Fruit fly (Drosophila melanogaster) whole organism, pupa: Measurements from ENCODE around the gene Sdic3.
"Not testable (repeated sequence)": the region's sequence is repeated elsewhere in the genome, so short reads cannot be mapped to it uniquely, and the experiment has no call there.

ENCODE experiments used
- CG10348 ChIP-seq: fragments of 200-800 bp; sonication (Bioruptor generic); IDR thresholded peaks from 2 replicates; pipeline ENCODE4 v1.3.6; 2022; ENCODE audit warnings: missing biosample characterization, missing genetic modification characterization
- CG12605 ChIP-seq: fragments of 200-800 bp; sonication (Bioruptor generic); IDR thresholded peaks from 2 replicates; pipeline ENCODE4 v1.3.6; 2022; ENCODE audit warnings: missing biosample characterization, missing genetic modification characterization
- CG13204 ChIP-seq: fragments of 200-800 bp; sonication (Bioruptor generic); optimal IDR thresholded peaks from 2 replicates; lab custom pipeline; 2018; ENCODE audit warnings: missing biosample characterization, mild to moderate bottlenecking, missing genetic modification characterization, moderate library complexity
- CG14655 ChIP-seq: fragments of 200-800 bp; sonication (Bioruptor generic); optimal IDR thresholded peaks from 3 replicates; lab custom pipeline; 2017; ENCODE audit warnings: mild to moderate bottlenecking, missing biosample characterization, missing genetic modification reagents, missing genetic modification characterization
- CG15710 ChIP-seq: fragments of 200-800 bp; sonication (Bioruptor generic); optimal IDR thresholded peaks from 2 replicates; lab custom pipeline; 2018; ENCODE audit warnings: missing biosample characterization, mild to moderate bottlenecking, missing genetic modification characterization, moderate library complexity
- CG17806 ChIP-seq: fragments of 200-800 bp; sonication (Bioruptor generic); optimal IDR thresholded peaks from 2 replicates; lab custom pipeline; 2018; ENCODE audit warnings: missing biosample characterization, mild to moderate bottlenecking, missing genetic modification characterization, moderate library complexity
- CG32121 ChIP-seq: fragments of 200-800 bp; sonication (Bioruptor generic); IDR thresholded peaks from 2 replicates; pipeline ENCODE4 v1.3.6; 2022; ENCODE audit warnings: missing biosample characterization, missing genetic modification characterization
- CG34367 ChIP-seq: fragments of 200-800 bp; sonication (Bioruptor generic); optimal IDR thresholded peaks from 2 replicates; lab custom pipeline; 2018; ENCODE audit warnings: missing biosample characterization, mild to moderate bottlenecking, missing genetic modification characterization
- CG4496 ChIP-seq: fragments of 200-800 bp; sonication (Bioruptor generic); IDR thresholded peaks from 3 replicates; pipeline ENCODE4 v1.3.6; 2022; ENCODE audit warnings: missing biosample characterization, missing genetic modification characterization
- CG8159 ChIP-seq: fragments of 200-800 bp; sonication (Bioruptor generic); optimal IDR thresholded peaks from 3 replicates; lab custom pipeline; 2018; ENCODE audit warnings: missing biosample characterization, mild to moderate bottlenecking, missing genetic modification characterization, moderate library complexity
- CG8301 ChIP-seq: fragments of 200-800 bp; sonication (Bioruptor generic); optimal IDR thresholded peaks from 2 replicates; lab custom pipeline; 2018; ENCODE audit warnings: missing biosample characterization, mild to moderate bottlenecking, missing genetic modification characterization
- CG9948 ChIP-seq: fragments of 200-800 bp; sonication (Bioruptor generic); optimal IDR thresholded peaks from 2 replicates; lab custom pipeline; 2018; ENCODE audit warnings: missing biosample characterization, mild to moderate bottlenecking, missing genetic modification characterization, moderate library complexity
- D1 ChIP-seq: fragments of 200-800 bp; sonication (Bioruptor generic); optimal IDR thresholded peaks from 2 replicates; lab custom pipeline; 2018; ENCODE audit warnings: missing biosample characterization, mild to moderate bottlenecking, missing genetic modification characterization, moderate library complexity
- EcR ChIP-seq: fragments of 200-800 bp; sonication (Bioruptor generic); optimal IDR thresholded peaks from 3 replicates; lab custom pipeline; 2019; ENCODE audit warnings: missing biosample characterization, missing genetic modification characterization, mild to moderate bottlenecking, moderate library complexity, missing genetic modification reagents
- Ets98B ChIP-seq: fragments of 200-800 bp; sonication (Bioruptor generic); IDR thresholded peaks from 2 replicates; pipeline ENCODE4 v1.3.6; 2022; ENCODE audit warnings: missing biosample characterization, missing genetic modification characterization
- Pif1A ChIP-seq: fragments of 200-800 bp; sonication (Bioruptor generic); optimal IDR thresholded peaks from 3 replicates; lab custom pipeline; 2016; ENCODE audit warnings: missing biosample characterization, missing genetic modification characterization
- Pif1B ChIP-seq: fragments of 200-800 bp; sonication (Bioruptor generic); optimal IDR thresholded peaks from 3 replicates; lab custom pipeline; 2016; ENCODE audit warnings: missing biosample characterization, missing genetic modification characterization
- Snoo ChIP-seq: fragments of 200-800 bp; sonication (Bioruptor generic); optimal IDR thresholded peaks from 3 replicates; lab custom pipeline; 2017; ENCODE audit warnings: missing biosample characterization, mild to moderate bottlenecking, missing genetic modification characterization, inconsistent platforms
- fd96Ca ChIP-seq: fragments of 200-800 bp; sonication (Bioruptor generic); IDR thresholded peaks from 3 replicates; pipeline ENCODE4 v1.3.6; 2022; ENCODE audit warnings: missing biosample characterization, missing genetic modification characterization
- gl ChIP-seq: fragments of 200-800 bp; sonication (Bioruptor generic); optimal IDR thresholded peaks from 2 replicates; lab custom pipeline; 2018; ENCODE audit warnings: missing biosample characterization, mild to moderate bottlenecking, missing genetic modification characterization
- rn ChIP-seq: fragments of 200-800 bp; sonication (Bioruptor generic); IDR thresholded peaks from 2 replicates; pipeline ENCODE4 v1.3.6; 2022; ENCODE audit warnings: missing biosample characterization, missing genetic modification characterization

Gene Sdic3

dm6 chrX:20158491-20158890 is 35.5 kb downstream of the Sdic3 start:
- no peak for TF ChIP-seq CG4496 (GFP tag; lab: Robert Waterston, UW)
- no peak for TF ChIP-seq CG8159 (tag; lab: Kevin White, UChicago)

- TF ChIP-seq Pif1A: no peak
- TF ChIP-seq CG8301 (tag; lab: Kevin White, UChicago): no peak
- no peak for TF ChIP-seq fd96Ca (GFP tag; lab: Robert Waterston, UW)
- no peak for TF ChIP-seq CG34367
- no peak for TF ChIP-seq CG12605 (GFP tag; lab: Robert Waterston, UW)
- no peak for TF ChIP-seq Snoo
- TF ChIP-seq CG4496 (GFP tag; lab: Robert Waterston, UW): no peak
- no peak for TF ChIP-seq gl (tag; lab: Kevin White, UChicago)
- TF ChIP-seq Pif1B: no peak
- no peak for TF ChIP-seq CG14655 (GFP tag; lab: Kevin White, UChicago)
- TF ChIP-seq CG9948 (tag; lab: Kevin White, UChicago): no peak
- TF ChIP-seq CG10348 (GFP tag; lab: Robert Waterston, UW): no peak
- no peak for TF ChIP-seq CG8159 (tag; lab: Kevin White, UChicago)
- TF ChIP-seq CG17806 (tag; lab: Kevin White, UChicago): no peak
- no peak for TF ChIP-seq CG32121
- TF ChIP-seq D1 (tag; lab: Kevin White, UChicago): no peak
- TF ChIP-seq CG15710: no peak
- TF ChIP-seq EcR: no peak
- no peak for TF ChIP-seq Ets98B (GFP tag; lab: Robert Waterston, UW)
These were observed 38.1 kb downstream of the Sdic3 start for dm6 chrX:20155947-20156346.

- peak; percentile 63 for TF ChIP-seq CG8159 (tag; lab: Kevin White, UChicago)
- no peak for TF ChIP-seq CG34367
- no peak for TF ChIP-seq CG12605 (GFP tag; lab: Robert Waterston, UW)
- no peak for TF ChIP-seq CG4496 (GFP tag; lab: Robert Waterston, UW)
- peak; percentile 56 for TF ChIP-seq CG15710
- TF ChIP-seq D1 (tag; lab: Kevin White, UChicago): no peak
- TF ChIP-seq CG17806 (tag; lab: Kevin White, UChicago): peak; percentile 47
- peak; percentile 25 for TF ChIP-seq Pif1A
- TF ChIP-seq CG32121: no peak
- TF ChIP-seq Ets98B (GFP tag; lab: Robert Waterston, UW): no peak
- TF ChIP-seq CG14655 (GFP tag; lab: Kevin White, UChicago): peak; percentile 28
- no peak for TF ChIP-seq EcR
- no peak for TF ChIP-seq gl (tag; lab: Kevin White, UChicago)
- no peak for TF ChIP-seq CG10348 (GFP tag; lab: Robert Waterston, UW)
- no peak for TF ChIP-seq Pif1B
- peak; percentile 52 for TF ChIP-seq CG9948 (tag; lab: Kevin White, UChicago)
- TF ChIP-seq CG13204 (GFP tag; lab: Kevin White, UChicago): no peak
- TF ChIP-seq Snoo: no peak
- no peak for TF ChIP-seq rn (GFP tag; lab: Robert Waterston, UW)
- no peak for TF ChIP-seq CG8301 (tag; lab: Kevin White, UChicago)
- TF ChIP-seq fd96Ca (GFP tag; lab: Robert Waterston, UW): no peak
These were observed 46.3 kb downstream of the Sdic3 start, which contains the start of gene aspr for dm6 chrX:20147693-20148174. TSS of gene aspr (plus strand) at chrX:20148124.

- TF ChIP-seq CG13204 (GFP tag; lab: Kevin White, UChicago); Pif1B; D1 (tag; lab: Kevin White, UChicago): not testable (repeated sequence)
- TF ChIP-seq, all 21 proteins: peak for 0; not testable (repeated sequence) for 21
These were observed 50.9 kb downstream of the Sdic3 start, which contains the start of gene Or19a for dm6 chrX:20143088-20143487. TSS of gene Or19a (minus strand) at chrX:20143188.

dm6 chrX:20140710-20141109 is 53.3 kb downstream of the Sdic3 start, which contains the start of gene CG34332:
TSS of gene CG34332 (plus strand) at chrX:20141010.
- no peak for TF ChIP-seq CG8159 (tag; lab: Kevin White, UChicago)

- TF ChIP-seq rn (GFP tag; lab: Robert Waterston, UW) (no peak), CG13204 (GFP tag; lab: Kevin White, UChicago) (no peak), CG8301 (tag; lab: Kevin White, UChicago) (no peak)
- TF ChIP-seq, all 21 proteins: peak for 0
These were observed 54.5 kb downstream of the Sdic3 start, which contains the start of gene CG42583 for dm6 chrX:20139493-20139892. TSS of gene CG42583 (plus strand) at chrX:20139793.
